Worm (Caenorhabditis elegans): Measurements from ENCODE around the gene acbp-3.

Gene acbp-3

DNA sequence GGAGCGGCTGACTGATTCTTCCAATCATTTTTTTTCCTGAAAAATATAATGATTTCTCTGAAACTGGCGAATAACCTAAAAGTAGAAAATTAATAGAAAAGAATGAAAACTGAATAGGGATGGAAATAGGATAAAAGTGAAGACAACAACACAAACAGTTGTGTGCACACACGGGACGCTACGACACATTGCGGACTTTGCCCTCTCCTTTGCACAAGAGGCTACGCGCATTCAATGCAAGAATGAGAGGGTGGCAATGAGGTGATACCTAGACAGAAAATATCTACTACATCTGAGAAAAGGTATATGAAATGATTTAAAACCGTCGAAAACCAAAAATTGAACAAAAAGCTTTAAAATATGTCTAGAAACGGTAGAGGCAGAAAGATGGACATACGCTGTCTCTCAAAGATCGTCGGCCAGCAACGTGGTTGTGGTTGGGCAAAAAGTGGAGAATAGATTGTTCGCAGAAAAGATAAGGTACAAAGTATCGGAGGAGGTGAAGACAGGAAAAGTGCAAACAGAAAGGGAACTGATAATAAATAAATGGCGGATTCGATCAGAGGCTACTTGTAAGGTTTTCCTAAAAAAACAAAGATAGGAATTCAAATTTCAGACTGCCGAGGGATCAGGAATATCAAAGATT lies 2.9 kb upstream of the acbp-3 start, which contains the start of gene suca-1:
TSS of gene suca-1 (minus strand) at position 36 of the 646 bp plus-strand sequence.
- TF ChIP-seq unc-62 (GFP tag; optimal IDR thresholded peaks at IDR 0.05) = no peak

- TF ChIP-seq unc-62 (GFP tag; optimal IDR thresholded peaks at IDR 0.05) = no peak
These were observed 2.1 kb upstream of the acbp-3 start for ce11 chrX:10900952-10901351.

- no peak for TF ChIP-seq unc-62 (GFP tag; optimal IDR thresholded peaks at IDR 0.05)
These were observed 1.3 kb upstream of the acbp-3 start for ce11 chrX:10901766-10902165.

ce11 chrX:10903416-10903815 lies 344 bp downstream of the acbp-3 start:
- TF ChIP-seq unc-62 (GFP tag; optimal IDR thresholded peaks at IDR 0.05) = no peak

DNA sequence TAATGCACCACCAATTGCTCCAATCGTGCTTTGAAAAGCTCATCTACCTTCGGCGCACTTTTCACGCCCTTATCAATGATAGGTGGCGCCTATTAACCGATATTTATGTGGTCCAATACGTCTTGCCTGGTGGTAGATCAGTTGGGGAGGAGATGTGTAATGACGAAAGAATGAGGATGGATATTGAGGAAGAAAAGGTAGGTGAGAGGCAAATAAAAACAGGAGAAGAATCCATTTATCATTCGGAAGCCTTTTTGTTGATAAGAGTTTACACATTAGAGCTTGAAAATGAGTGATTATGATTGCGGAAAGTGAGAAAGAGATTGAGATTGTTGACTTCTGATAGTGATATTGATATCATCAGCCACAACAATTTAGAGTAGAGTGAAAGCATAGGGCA lies 4.3 kb downstream of the acbp-3 start:
- TF ChIP-seq unc-62 (GFP tag; optimal IDR thresholded peaks at IDR 0.05) = no peak

ce11 chrX:10909661-10910060 lies 6.6 kb downstream of the acbp-3 start:
- TF ChIP-seq unc-62 (GFP tag; optimal IDR thresholded peaks at IDR 0.05) = no peak

- no peak for TF ChIP-seq unc-62 (GFP tag; optimal IDR thresholded peaks at IDR 0.05)
These were observed 7.6 kb downstream of the acbp-3 start, which contains the start of gene F47B10.8 for ce11 chrX:10910716-10911115. F47B10.8 (minus strand) TSS chrX:10910816.

DNA sequence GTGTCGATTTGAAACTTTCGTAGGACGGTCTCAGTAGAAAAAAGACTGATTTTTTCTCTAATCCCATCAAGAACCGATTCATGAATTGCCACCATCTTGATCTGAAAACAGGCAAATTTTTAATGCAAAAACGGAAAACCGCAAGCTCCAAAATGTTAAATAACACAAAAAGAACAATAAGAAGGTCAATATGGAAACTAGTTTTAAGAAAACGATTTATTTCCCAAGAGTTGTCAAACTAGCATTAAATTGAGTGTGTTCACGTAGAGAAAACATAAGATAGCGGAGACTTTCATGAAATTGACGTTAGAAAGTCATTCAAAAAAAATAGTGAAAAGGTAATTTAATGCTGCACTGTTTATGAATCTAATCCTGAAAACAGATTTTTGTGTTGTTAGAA lies 10.9 kb downstream of the acbp-3 start, which contains the start of gene F47B10.9:
TSS of gene F47B10.9 (minus strand) at position 101 of the 400 bp plus-strand sequence.
- no peak for TF ChIP-seq unc-62 (GFP tag; optimal IDR thresholded peaks at IDR 0.05)

DNA sequence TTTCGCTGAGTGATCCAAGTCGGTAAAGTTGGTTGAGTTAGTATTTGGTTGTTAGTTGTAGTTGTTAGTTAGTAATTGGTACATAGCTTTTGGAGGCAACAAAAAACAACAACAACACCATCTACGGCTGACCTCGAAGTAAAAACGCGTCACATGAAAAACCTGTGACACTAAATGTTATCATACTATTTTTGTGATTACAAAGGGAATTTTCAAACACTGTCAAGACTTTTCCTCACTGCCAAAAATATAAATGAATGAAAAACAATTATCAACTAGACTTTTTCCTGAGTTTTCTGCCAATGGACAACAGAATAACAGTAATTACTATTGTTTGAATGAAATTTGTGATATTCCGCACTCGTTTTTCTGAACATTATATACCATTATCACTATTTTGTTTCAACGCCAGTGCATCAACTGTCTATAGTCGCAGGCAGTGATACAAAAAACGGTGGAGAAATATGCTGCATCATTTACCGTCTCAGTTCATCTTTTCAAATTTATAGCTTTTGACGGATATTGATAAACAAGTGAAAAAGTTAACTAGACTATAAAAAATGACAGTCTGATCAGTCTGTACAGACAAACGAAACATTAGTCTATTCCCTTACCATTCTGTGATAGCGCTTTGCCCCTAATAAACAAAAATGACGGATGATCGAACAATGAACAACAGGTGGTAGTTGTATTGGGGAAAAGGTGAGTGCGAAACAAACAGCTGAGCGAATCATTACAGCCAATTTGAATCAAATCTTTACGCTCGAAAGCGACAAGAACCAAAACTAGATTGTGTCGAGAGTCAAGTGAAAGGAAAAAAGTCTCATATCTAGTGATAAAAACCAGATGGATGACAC lies 11.6 kb downstream of the acbp-3 start:
- TF ChIP-seq unc-62 (GFP tag; optimal IDR thresholded peaks at IDR 0.05) = no peak

DNA sequence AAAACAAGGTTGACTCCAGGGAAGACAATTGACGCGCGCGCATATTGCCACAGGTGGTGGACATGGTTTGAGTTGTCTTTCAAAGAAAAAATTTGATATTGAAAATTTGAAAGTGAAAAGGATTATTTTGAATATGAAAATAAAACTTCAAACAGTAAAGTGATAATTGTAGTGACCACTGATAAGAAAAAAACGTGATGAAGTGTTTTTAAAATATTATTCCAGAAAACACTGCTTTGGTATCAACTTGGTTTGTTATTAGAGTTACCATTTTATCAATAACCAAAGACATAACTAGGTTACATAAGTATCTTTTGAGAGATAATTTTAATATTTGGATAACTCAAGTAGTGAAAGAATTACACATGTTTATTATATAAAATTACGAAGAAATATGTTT lies 13.1 kb downstream of the acbp-3 start:
- no peak for TF ChIP-seq unc-62 (GFP tag; optimal IDR thresholded peaks at IDR 0.05)

ce11 chrX:10919613-10920012 lies 16.5 kb downstream of the acbp-3 start, which contains the start of gene nstp-9:
nstp-9 (minus strand) TSS chrX:10919713.
- no peak for TF ChIP-seq unc-62 (GFP tag; optimal IDR thresholded peaks at IDR 0.05)

DNA sequence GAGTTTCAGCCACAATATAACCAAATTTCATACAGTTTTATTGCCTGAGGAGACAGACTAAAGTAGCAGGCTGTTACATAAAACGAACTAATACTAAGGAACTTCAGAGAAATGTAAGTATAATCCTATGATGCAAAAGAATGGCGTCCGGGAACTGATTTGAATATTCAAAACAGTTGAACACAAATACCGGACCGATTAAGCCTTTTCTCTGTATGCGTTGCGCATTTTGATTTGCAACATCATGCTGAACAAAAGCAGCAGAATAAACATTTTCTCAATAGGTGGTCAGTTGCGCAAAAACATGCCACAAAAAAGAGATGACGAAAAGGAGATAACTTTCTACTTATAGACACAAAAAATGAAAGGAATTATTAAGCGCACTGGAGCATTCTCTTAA lies 21.0 kb downstream of the acbp-3 start:
- TF ChIP-seq unc-62 (GFP tag; optimal IDR thresholded peaks at IDR 0.05) = no peak

DNA sequence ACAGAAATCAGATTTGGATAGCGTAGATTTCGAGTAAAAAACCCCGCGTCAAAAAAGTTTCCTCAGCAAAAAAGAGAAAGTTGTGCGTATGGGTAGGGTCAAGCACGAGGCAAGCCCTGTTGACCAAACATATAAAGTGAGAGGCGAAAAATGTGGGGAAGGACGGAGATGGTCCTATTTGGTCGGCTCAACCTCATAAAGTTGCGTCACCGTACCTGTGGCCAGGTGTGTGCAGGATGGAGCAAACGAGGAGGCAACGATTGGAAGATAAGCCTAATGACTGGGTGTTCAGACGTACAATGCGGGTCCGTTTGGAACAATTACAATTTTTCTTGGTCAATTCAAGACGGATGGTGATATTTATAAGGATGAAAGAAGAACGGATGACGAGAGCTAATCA lies 24.1 kb downstream of the acbp-3 start:
- TF ChIP-seq unc-62 (GFP tag; optimal IDR thresholded peaks at IDR 0.05) = no peak

- TF ChIP-seq unc-62 (GFP tag; optimal IDR thresholded peaks at IDR 0.05) = no peak
These were observed 26.0 kb downstream of the acbp-3 start, which contains the start of gene dgn-1 for ce11 chrX:10928948-10929563. dgn-1 (minus strand) TSS chrX:10928998.

- no peak for TF ChIP-seq unc-62 (GFP tag; optimal IDR thresholded peaks at IDR 0.05)
These were observed 29.0 kb downstream of the acbp-3 start for ce11 chrX:10932087-10932486.

DNA sequence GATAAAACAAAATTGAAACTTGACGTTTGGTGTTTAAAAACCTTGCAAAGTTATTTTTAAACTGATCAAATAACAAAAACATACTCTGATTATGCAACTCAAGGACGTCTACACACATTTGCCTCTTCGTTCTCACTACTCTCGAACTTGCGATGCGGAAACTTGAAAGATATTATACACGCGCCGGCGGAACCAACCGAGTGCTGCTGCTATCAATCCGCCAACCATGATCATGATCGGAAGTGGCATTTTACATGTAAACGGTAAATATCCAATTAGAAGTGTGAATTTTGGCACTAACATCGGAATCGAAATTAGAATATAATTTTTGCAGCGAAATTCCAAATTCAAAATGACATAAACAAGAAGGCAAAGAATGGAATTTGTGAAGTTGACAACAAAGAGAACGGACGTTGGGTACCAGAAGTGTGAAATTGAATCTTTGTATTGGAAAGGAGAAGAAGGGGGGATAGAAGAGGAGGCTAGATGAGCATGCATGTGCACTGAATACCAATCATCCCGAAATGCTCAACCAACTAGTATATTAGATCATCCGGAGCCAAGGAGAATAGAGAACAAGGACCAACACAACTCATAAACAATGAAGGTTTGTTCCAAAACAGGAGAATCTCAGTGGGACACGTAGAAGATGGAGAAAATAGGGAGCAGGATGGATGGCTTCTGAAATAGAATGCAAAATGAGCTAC lies 30.4 kb downstream of the acbp-3 start:
- no peak for TF ChIP-seq unc-62 (GFP tag; optimal IDR thresholded peaks at IDR 0.05)
